Worm (Caenorhabditis elegans) whole organism, L4/young adult: ENCODE results near the gene K10G6.9.

Source experiments
- W03F9.2 ChIP-seq: fragments of 150-350 bp; optimal IDR thresholded peaks from 2 replicates; lab custom pipeline; 2014; ENCODE audit warnings: missing biosample characterization, missing genetic modification characterization
- dao-5 ChIP-seq: sonication (generic microtip); optimal IDR thresholded peaks from 2 replicates; lab custom pipeline; 2016; ENCODE audit warnings: missing genotype, missing genetic modification characterization, moderate library complexity, missing compliant biosample characterization
- him-1 ChIP-seq: sonication (generic microtip); optimal IDR thresholded peaks from 2 replicates; lab custom pipeline; 2016; ENCODE audit warnings: missing genotype, missing genetic modification reagents, missing genetic modification characterization, missing compliant biosample characterization

Gene K10G6.9

ce11 chrII:3972153-3972552 lies at the start of gene K10G6.9:
Gene K10G6.9 (plus strand): TSS chrII:3972262.
- TF ChIP-seq him-1: no peak
- no peak for TF ChIP-seq W03F9.2

- TF ChIP-seq W03F9.2 (no peak), him-1 (no peak), dao-5 (tag; lab: Kevin White, UChicago) (no peak)
These were observed 49.4 kb upstream of the K10G6.9 start for ce11 chrII:3922696-3923095.

DNA sequence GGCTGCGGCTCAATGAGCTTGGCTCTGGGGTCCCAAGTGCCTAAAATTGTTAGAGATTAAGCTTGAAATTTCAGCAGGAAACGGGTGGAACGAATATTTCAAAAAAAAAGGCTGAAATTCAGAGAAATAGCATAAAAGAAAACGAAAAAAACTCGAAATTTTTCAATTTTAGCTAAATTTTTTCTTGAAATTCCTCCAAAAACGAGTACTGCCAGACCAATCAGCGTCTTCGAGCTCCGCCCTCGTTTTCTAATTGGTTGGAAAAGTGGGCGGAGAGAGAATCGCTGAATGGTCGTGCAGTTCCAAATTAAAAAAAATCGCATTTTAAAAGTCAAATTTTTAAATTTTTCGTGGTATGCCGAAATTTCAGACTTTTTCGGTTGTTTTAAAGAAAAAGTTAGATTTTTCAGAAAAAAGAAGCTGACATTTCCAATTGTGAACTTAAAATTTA lies 44.1 kb upstream of the K10G6.9 start, which contains the start of gene plpp-1.1:
Gene plpp-1.1, minus strand, starts transcription at position 51 of the 451 bp plus-strand sequence.
- TF ChIP-seq W03F9.2 (no peak), him-1 (no peak), dao-5 (tag; lab: Kevin White, UChicago) (no peak)

DNA sequence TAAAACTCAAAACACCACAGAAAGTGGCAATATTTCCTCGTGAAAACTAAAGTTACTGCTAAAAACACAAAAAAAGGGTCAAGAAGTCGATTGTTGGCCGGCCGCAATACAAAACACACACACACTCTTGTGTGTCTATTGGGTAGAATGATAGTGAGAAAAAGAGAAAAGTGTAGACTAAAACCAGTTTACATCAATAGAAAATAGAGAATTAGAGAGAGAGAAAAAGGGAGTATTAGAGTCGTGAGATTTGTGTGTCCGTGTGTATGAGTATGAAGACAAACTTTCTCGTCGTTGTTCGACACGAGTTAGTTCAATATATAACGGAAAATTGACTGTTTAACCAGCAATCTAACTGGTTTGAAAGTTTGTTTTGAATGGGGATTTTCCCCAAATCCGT lies 42.6 kb upstream of the K10G6.9 start:
- TF ChIP-seq W03F9.2 (no peak), dao-5 (tag; lab: Kevin White, UChicago) (no peak), him-1 (no peak)

ce11 chrII:3930478-3931182 lies 41.4 kb upstream of the K10G6.9 start:
- no peak for TF ChIP-seq dao-5 (tag; lab: Kevin White, UChicago)
- no peak for TF ChIP-seq him-1
- TF ChIP-seq W03F9.2: peak; percentile 72

ce11 chrII:3931230-3931629 lies 40.8 kb upstream of the K10G6.9 start:
- TF ChIP-seq W03F9.2 (no peak), him-1 (no peak), dao-5 (tag; lab: Kevin White, UChicago) (no peak)

DNA sequence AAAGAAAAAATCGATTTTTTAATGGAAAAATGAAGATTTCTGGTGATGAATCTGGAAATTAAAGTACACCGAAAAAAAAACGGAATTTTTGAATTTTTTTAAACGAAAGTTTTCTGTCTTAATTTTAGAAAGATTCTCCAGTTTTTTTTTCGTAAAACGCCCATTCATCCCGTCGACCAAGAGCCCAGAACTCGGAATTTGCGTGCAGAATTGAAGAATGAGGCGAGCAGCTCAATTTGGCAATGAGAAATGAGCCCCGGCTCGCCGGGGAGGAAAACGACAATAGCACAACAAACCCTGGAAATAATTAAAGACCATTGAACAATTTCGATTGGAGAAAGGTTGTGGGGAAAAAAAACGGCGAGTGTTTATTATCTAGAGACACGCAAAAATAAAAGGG lies 40.2 kb upstream of the K10G6.9 start:
- no peak for TF ChIP-seq him-1
- TF ChIP-seq W03F9.2: no peak
- no peak for TF ChIP-seq dao-5 (tag; lab: Kevin White, UChicago)

DNA sequence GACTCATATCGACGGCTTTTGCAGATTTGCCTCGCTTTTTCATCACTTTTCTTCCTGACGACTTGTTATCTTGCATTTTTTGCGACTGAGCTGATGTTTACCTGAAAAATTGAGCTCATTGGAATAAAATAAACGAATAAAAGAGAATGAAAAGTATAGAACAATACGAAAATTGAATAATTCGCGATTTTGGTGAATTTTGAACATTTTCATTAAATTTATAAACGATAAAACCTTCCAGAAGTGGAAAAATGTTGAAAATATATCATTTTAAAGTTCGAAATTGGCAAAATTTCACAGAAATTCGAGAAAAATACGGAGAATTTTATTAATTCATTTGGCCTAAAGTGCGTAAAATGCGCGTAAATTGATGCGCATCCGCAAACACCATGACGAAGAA lies 38.4 kb upstream of the K10G6.9 start, which contains the start of gene Y14H12B.2:
Gene Y14H12B.2, minus strand, starts transcription at position 101 of the 400 bp plus-strand sequence.
- no peak for TF ChIP-seq dao-5 (tag; lab: Kevin White, UChicago)
- TF ChIP-seq him-1: no peak
- no peak for TF ChIP-seq W03F9.2

- TF ChIP-seq W03F9.2 (no peak), dao-5 (tag; lab: Kevin White, UChicago) (no peak)
These were observed 38.0 kb upstream of the K10G6.9 start, which contains the start of gene Y14H12B.1 for ce11 chrII:3934085-3934484. Gene Y14H12B.1 (plus strand): TSS chrII:3934447.

DNA sequence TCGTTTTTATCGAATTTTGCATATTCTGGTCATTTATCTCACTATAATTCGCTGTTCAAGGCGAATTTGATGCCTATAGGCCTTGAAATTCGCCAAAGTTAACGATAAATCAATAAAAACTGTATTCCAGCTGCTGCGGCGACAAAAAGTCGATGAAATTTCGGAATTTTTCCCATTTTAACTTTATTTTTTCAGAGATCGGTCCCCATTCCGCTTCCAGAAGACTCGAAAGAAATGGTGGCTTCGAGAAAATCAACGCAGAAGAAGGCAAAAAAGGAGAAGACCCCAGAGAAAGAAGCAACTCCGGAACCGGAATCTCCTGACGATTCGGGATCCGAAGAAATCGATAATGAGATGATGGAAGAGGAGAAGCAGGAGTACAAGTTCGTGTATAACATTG lies 37.0 kb upstream of the K10G6.9 start:
- TF ChIP-seq him-1: no peak
- TF ChIP-seq dao-5 (tag; lab: Kevin White, UChicago): no peak
- no peak for TF ChIP-seq W03F9.2

DNA sequence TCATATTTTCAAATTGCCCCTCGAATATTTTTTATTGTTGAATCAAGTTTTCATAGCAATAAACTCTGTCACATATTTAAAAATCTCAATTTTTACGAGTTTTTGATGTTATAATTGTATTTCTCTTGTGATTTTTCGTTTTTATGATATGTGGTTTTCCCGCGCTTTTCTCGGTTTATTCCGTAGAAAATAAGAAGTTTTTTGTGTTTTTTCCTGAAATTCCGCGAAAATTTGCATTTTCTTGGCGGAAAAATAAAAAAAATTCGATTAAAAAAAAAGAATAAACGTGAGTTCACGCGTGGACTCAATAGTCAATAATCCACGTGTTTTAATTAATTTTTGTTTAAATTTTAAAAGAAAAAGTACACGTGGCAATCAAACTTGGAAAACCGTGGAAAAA lies 36.1 kb upstream of the K10G6.9 start:
- no peak for TF ChIP-seq W03F9.2
- TF ChIP-seq dao-5 (tag; lab: Kevin White, UChicago): no peak
- TF ChIP-seq him-1: no peak

DNA sequence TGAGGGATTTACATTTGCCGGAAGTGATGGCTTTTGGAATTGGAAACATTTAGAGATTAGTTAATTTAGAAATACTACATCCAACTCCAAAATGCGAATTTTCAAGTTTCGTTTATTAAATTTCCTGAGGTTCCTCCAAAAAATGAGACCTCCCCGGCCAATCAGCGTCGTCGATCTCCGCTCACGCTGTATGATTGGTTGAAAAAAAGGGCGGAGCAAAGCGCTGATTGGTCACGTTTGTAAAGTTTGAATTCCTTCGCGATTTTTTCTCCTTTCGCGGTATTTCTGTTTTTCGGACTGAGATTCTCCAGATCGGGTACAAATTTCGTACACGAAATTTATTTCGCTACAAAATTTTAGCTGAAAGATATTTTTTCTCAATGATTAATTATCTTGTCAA lies 24.7 kb upstream of the K10G6.9 start:
- no peak for TF ChIP-seq dao-5 (tag; lab: Kevin White, UChicago)
- no peak for TF ChIP-seq W03F9.2
- no peak for TF ChIP-seq him-1

DNA sequence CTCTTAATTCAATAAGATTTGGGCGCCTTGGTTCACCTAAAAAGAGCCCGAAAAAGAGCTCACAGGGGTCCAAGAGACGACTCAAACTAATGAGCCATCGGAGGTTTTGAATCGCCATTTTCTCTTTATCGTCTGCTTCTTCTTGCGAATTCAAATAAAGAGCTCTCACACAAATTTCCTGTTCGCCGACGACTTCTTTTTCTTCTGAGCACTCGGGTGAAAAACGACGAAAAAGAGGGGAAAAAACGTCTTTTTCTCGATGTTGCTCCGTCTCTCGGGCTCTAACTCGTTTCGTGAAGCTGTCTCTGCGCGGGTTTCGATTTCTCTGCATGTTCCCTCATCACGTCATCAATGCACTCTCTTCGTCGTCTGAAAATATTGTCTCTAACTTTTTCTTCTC lies 23.6 kb upstream of the K10G6.9 start:
- TF ChIP-seq him-1: peak; percentile 10
- no peak for TF ChIP-seq W03F9.2

DNA sequence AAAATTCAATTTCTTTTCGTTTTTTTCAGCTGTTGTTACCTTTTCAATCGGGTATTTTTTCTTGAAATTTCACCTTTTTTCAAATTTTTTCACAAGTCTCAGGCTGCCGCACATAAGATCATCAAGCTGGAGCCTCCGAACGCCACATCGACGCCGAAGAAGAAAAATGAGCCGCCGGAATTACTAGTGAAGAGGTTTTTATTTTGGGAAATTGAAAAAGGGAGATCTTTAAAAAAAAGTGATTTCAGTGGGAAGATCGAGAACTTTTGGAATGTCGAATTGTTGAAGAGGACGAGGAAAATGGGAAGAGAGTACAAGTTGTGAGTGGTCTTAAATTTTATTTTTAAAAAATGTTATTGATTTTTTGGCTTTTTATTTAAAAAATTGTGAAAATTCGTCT lies 22.0 kb upstream of the K10G6.9 start, which contains the start of gene sea-2:
Gene sea-2, plus strand, starts transcription at position 301 of the 400 bp plus-strand sequence.
- TF ChIP-seq dao-5 (tag; lab: Kevin White, UChicago): no peak
- no peak for TF ChIP-seq him-1
- TF ChIP-seq W03F9.2: no peak

ce11 chrII:3951354-3951753 lies 20.7 kb upstream of the K10G6.9 start:
- no peak for TF ChIP-seq him-1
- TF ChIP-seq dao-5 (tag; lab: Kevin White, UChicago): no peak
- no peak for TF ChIP-seq W03F9.2

DNA sequence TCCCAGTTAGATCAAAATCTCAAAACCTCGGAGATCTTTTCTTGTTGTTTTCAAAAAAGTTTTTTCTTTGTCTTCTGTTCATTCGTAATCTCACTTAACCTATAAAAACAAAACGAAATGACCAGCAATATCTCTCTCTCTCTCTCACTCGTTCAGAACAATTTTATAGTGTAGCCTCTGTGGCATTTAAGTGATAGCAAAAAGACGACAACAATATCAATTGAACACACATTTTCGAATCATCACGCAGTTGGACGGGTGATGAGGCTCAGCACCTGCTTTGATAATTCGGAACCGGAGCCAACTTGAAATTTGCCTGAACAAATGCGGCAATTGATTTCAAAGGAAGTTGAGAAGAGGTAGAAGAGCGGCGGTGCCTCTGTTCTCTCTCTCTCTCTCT lies 19.7 kb upstream of the K10G6.9 start:
- TF ChIP-seq W03F9.2 (no peak), dao-5 (tag; lab: Kevin White, UChicago) (no peak), him-1 (no peak)
